Fruit fly (Drosophila melanogaster) whole organism, adult: ENCODE results near the gene CG8360.
A peak's percentile ranks its signal among the peaks of the same experiment; 100 is the strongest.

Source experiments
- CG14711 ChIP-seq: fragments of 200-800 bp; sonication (Bioruptor generic); optimal IDR thresholded peaks from 2 replicates; lab custom pipeline; 2018; ENCODE audit warnings: missing biosample characterization, mild to moderate bottlenecking, missing genetic modification characterization, moderate library complexity
- CG1620 ChIP-seq: fragments of 200-800 bp; sonication (Bioruptor generic); optimal IDR thresholded peaks from 2 replicates; lab custom pipeline; 2016; ENCODE audit warnings: missing biosample characterization, missing genetic modification characterization
- CG5204 ChIP-seq: fragments of 200-800 bp; sonication (Bioruptor generic); optimal IDR thresholded peaks from 2 replicates; lab custom pipeline; 2016; ENCODE audit warnings: missing biosample characterization, missing genetic modification characterization
- CG7045 ChIP-seq: fragments of 200-800 bp; sonication (Bioruptor generic); optimal IDR thresholded peaks from 2 replicates; lab custom pipeline; 2017; ENCODE audit warnings: missing biosample characterization, mild to moderate bottlenecking, missing genetic modification characterization
- CG7101 ChIP-seq: fragments of 200-800 bp; sonication (Bioruptor generic); optimal IDR thresholded peaks from 2 replicates; lab custom pipeline; 2018; ENCODE audit warnings: missing biosample characterization, mild to moderate bottlenecking, missing genetic modification characterization, moderate library complexity
- Clk ChIP-seq: fragments of 200-800 bp; sonication (Bioruptor generic); optimal IDR thresholded peaks from 2 replicates; lab custom pipeline; 2017; ENCODE audit warnings: missing biosample characterization, missing genetic modification characterization
- Mnt ChIP-seq: fragments of 200-800 bp; sonication (Bioruptor generic); optimal IDR thresholded peaks from 2 replicates; lab custom pipeline; 2016; ENCODE audit warnings: missing biosample characterization, mild to moderate bottlenecking, missing genetic modification characterization
- bab1 ChIP-seq: fragments of 200-800 bp; sonication (Bioruptor generic); optimal IDR thresholded peaks from 3 replicates; lab custom pipeline; 2019; ENCODE audit warnings: missing biosample characterization, mild to moderate bottlenecking, missing genetic modification characterization, moderate library complexity
- cnc ChIP-seq, 2 experiments: fragments of >200 bp; optimal IDR thresholded peaks; 2 replicates each; lab custom pipeline; 2017
- kay ChIP-seq: fragments of 200-800 bp; sonication (Bioruptor generic); peaks from one replicate; lab custom pipeline; 2016; ENCODE audit warnings: missing biosample characterization, missing genetic modification characterization, borderline replicate concordance
- tj ChIP-seq: fragments of 200-800 bp; sonication (Bioruptor generic); optimal IDR thresholded peaks from 3 replicates; lab custom pipeline; 2017; ENCODE audit warnings: missing biosample characterization, mild to moderate bottlenecking, missing genetic modification characterization, moderate library complexity

DNA sequence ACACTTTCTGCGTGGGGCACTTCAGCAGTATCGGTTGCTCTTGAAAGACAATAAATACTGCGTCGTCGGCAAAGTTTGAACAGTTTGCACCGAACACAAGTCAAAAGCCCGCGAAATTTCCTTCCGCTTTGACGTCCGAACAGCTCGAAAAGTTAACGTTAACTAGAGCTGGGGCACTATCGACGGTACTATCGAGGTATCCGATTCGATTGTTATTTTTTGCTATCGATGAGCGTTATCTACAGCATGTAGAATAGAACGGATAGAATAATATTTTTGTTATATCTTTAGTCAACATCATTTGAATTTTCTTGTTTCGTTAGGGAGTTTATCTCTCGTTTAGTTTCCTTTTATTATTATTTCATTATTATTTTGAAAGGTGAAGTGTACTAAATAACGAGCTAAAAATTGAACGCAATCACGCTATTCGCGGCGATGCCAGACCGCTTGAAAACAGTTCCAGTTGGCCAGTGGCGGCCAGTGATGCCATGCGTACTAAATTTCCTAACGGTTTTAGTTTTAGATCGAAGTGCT is 27.0 kb downstream of the CG8360 start, which contains the start of gene Pvr:
- TF ChIP-seq CG7101 (tag; lab: Kevin White, UChicago) (no peak), CG5204 (peak; percentile 36), CG14711 (tag; lab: Kevin White, UChicago) (no peak), tj (GFP tag; lab: Kevin White, UChicago) (peak; percentile 98), CG1620 (peak; percentile 16), bab1 (GFP tag; lab: Kevin White, UChicago) (peak; percentile 58), cnc (optimal IDR thresholded peaks at IDR 0.05; lab: Kevin White, UChicago) (no peak), Mnt (GFP tag; lab: Kevin White, UChicago) (no peak), CG7045 (GFP tag; lab: Kevin White, UChicago) (peak; percentile 10), kay (GFP tag; lab: Kevin White, UChicago) (no peak), Clk (no peak)
